Fruit fly (Drosophila melanogaster) whole organism, embryonic: Measurements from ENCODE around the gene CG45544.

Source experiments
- Bdp1 ChIP-seq: fragments of 200-800 bp; sonication (Bioruptor generic); optimal IDR thresholded peaks from 3 replicates; lab custom pipeline; 2016; ENCODE audit warnings: missing biosample characterization, missing genetic modification characterization
- CG1024 ChIP-seq: fragments of 200-800 bp; sonication (Bioruptor generic); IDR thresholded peaks from 2 replicates; pipeline ENCODE4 v1.3.6; 2022; ENCODE audit warnings: missing biosample characterization, missing genetic modification characterization
- CG10654 ChIP-seq: fragments of 200-800 bp; sonication (Bioruptor generic); optimal IDR thresholded peaks from 2 replicates; lab custom pipeline; 2016; ENCODE audit warnings: missing biosample characterization, missing genetic modification characterization
- CG11695 ChIP-seq: fragments of 200-800 bp; sonication (Bioruptor generic); IDR thresholded peaks from 3 replicates; pipeline ENCODE4 v1.3.6; 2022; ENCODE audit warnings: missing biosample characterization, missing genetic modification characterization
- CG12155 ChIP-seq: fragments of 200-800 bp; sonication (Bioruptor generic); optimal IDR thresholded peaks from 3 replicates; lab custom pipeline; 2016; ENCODE audit warnings: missing biosample characterization, missing genetic modification characterization
- CG13624 ChIP-seq: fragments of 200-800 bp; sonication (Bioruptor generic); optimal IDR thresholded peaks from 2 replicates; lab custom pipeline; 2016; ENCODE audit warnings: missing biosample characterization, missing genetic modification characterization
- CG15073 ChIP-seq: fragments of 200-800 bp; sonication (Bioruptor generic); optimal IDR thresholded peaks from 2 replicates; lab custom pipeline; 2016; ENCODE audit warnings: missing biosample characterization, missing genetic modification characterization
- CG1529 ChIP-seq: fragments of 200-800 bp; sonication (Bioruptor generic); optimal IDR thresholded peaks from 3 replicates; lab custom pipeline; 2018; ENCODE audit warnings: missing biosample characterization, missing genetic modification characterization
- CG18476 ChIP-seq: fragments of 200-800 bp; sonication (Bioruptor generic); optimal IDR thresholded peaks from 2 replicates; lab custom pipeline; 2016; ENCODE audit warnings: missing biosample characterization, mild to moderate bottlenecking, missing genetic modification characterization
- CG33213 ChIP-seq: fragments of 200-800 bp; sonication (Bioruptor generic); optimal IDR thresholded peaks from 3 replicates; lab custom pipeline; 2016; ENCODE audit warnings: missing biosample characterization, missing genetic modification characterization
- CG33557 ChIP-seq: fragments of 200-800 bp; sonication (Bioruptor generic); optimal IDR thresholded peaks from 2 replicates; lab custom pipeline; 2019; ENCODE audit warnings: missing biosample characterization, mild to moderate bottlenecking, missing genetic modification characterization, moderate library complexity
- CG4360 ChIP-seq: fragments of 200-800 bp; sonication (Bioruptor generic); IDR thresholded peaks from 2 replicates; pipeline ENCODE4 v1.3.6; 2022; ENCODE audit warnings: missing biosample characterization, missing genetic modification characterization
- CG5953 ChIP-seq: fragments of 200-800 bp; sonication (Bioruptor generic); IDR thresholded peaks from 2 replicates; pipeline ENCODE4 v1.3.6; 2022; ENCODE audit warnings: missing biosample characterization, missing genetic modification characterization
- CG6689 ChIP-seq: fragments of 200-800 bp; sonication (Bioruptor generic); IDR thresholded peaks from 2 replicates; pipeline ENCODE4 v1.3.6; 2022; ENCODE audit warnings: missing biosample characterization, missing genetic modification characterization
- CG8359 ChIP-seq: fragments of 200-800 bp; sonication (Bioruptor generic); optimal IDR thresholded peaks from 2 replicates; lab custom pipeline; 2017; ENCODE audit warnings: missing biosample characterization, mild to moderate bottlenecking, missing genetic modification characterization, borderline replicate concordance
- CG9817 ChIP-seq: fragments of 200-800 bp; sonication (Bioruptor generic); optimal IDR thresholded peaks from 2 replicates; lab custom pipeline; 2018; ENCODE audit warnings: missing biosample characterization, mild to moderate bottlenecking, missing genetic modification characterization, moderate library complexity
- CHES-1-like ChIP-seq: fragments of 200-800 bp; sonication (Bioruptor generic); optimal IDR thresholded peaks from 2 replicates; lab custom pipeline; 2016; ENCODE audit warnings: missing biosample characterization, missing genetic modification characterization
- CTCF ChIP-seq: fragments of 200-800 bp; sonication (Bioruptor generic); optimal IDR thresholded peaks from 2 replicates; lab custom pipeline; 2017; ENCODE audit warnings: missing biosample characterization, mild to moderate bottlenecking, missing genetic modification characterization, moderate library complexity
- HLH3B ChIP-seq: fragments of 200-800 bp; sonication (Bioruptor generic); IDR thresholded peaks from 2 replicates; pipeline ENCODE4 v1.3.6; 2022; ENCODE audit warnings: missing biosample characterization, missing genetic modification characterization
- HLHmδ ChIP-seq: fragments of 200-800 bp; sonication (Bioruptor generic); optimal IDR thresholded peaks from 2 replicates; lab custom pipeline; 2018; ENCODE audit warnings: missing biosample characterization, mild to moderate bottlenecking, missing genetic modification characterization, moderate library complexity
- Jarid2 ChIP-seq: fragments of 200-800 bp; sonication (Bioruptor generic); optimal IDR thresholded peaks from 3 replicates; lab custom pipeline; 2017; ENCODE audit warnings: mild to moderate bottlenecking, missing biosample characterization, missing genetic modification reagents, missing genetic modification characterization
- Kr ChIP-seq: fragments of 200-800 bp; sonication (Bioruptor generic); optimal IDR thresholded peaks from 2 replicates; lab custom pipeline; 2017; ENCODE audit warnings: missing biosample characterization, mild to moderate bottlenecking, missing genetic modification characterization
- Lim3 ChIP-seq: fragments of 200-800 bp; sonication (Bioruptor generic); IDR thresholded peaks from 2 replicates; pipeline ENCODE4 v1.3.6; 2022; ENCODE audit warnings: missing biosample characterization, missing genetic modification characterization
- Rx ChIP-seq: fragments of 200-800 bp; sonication (Bioruptor generic); IDR thresholded peaks from 2 replicates; pipeline ENCODE4 v1.3.6; 2022; ENCODE audit warnings: missing biosample characterization, missing genetic modification characterization
- az2 ChIP-seq: fragments of 200-800 bp; sonication (Bioruptor generic); optimal IDR thresholded peaks from 3 replicates; lab custom pipeline; 2016; ENCODE audit warnings: missing biosample characterization, missing genetic modification characterization
- cato ChIP-seq: fragments of 200-800 bp; sonication (Bioruptor generic); optimal IDR thresholded peaks from 2 replicates; lab custom pipeline; 2016; ENCODE audit warnings: missing biosample characterization, missing genetic modification characterization, borderline replicate concordance
- chinmo ChIP-seq: fragments of 200-800 bp; sonication (Bioruptor generic); IDR thresholded peaks from 4 replicates; pipeline ENCODE4 v1.3.6; 2022; ENCODE audit warnings: missing biosample characterization, missing genetic modification characterization; ENCODE audit not compliant: partially characterized antibody
- cwo ChIP-seq: fragments of 200-800 bp; sonication (Bioruptor generic); optimal IDR thresholded peaks from 3 replicates; lab custom pipeline; 2017; ENCODE audit warnings: missing biosample characterization, missing genetic modification characterization, mild to moderate bottlenecking, moderate library complexity, missing genetic modification reagents
- ind ChIP-seq: fragments of 200-800 bp; sonication (Bioruptor generic); optimal IDR thresholded peaks from 3 replicates; lab custom pipeline; 2016; ENCODE audit warnings: missing biosample characterization, missing genetic modification characterization
- insv ChIP-seq, 2 experiments: fragments of 200-800 bp; sonication (Bioruptor generic); optimal IDR thresholded peaks; 3 replicates each; lab custom pipeline; 2016 to 2018; ENCODE audit warnings: missing biosample characterization in 2 of 2, missing genetic modification characterization in 2 of 2
- kni ChIP-seq: fragments of 200-800 bp; sonication (Bioruptor generic); optimal IDR thresholded peaks from 3 replicates; lab custom pipeline; 2017; ENCODE audit warnings: mild to moderate bottlenecking, missing biosample characterization, missing genetic modification reagents, missing genetic modification characterization
- knrl ChIP-seq: fragments of 200-800 bp; sonication (Bioruptor generic); IDR thresholded peaks from 3 replicates; pipeline ENCODE4 v1.3.6; 2022; ENCODE audit warnings: missing biosample characterization, missing genetic modification characterization; ENCODE audit not compliant: partially characterized antibody
- luna ChIP-seq: fragments of 200-800 bp; sonication (Bioruptor generic); optimal IDR thresholded peaks from 2 replicates; lab custom pipeline; 2016; ENCODE audit warnings: missing biosample characterization, missing genetic modification characterization
- mld ChIP-seq: fragments of 200-800 bp; sonication (Bioruptor generic); IDR thresholded peaks from 3 replicates; pipeline ENCODE4 v1.3.6; 2022; ENCODE audit warnings: missing biosample characterization, missing genetic modification characterization; ENCODE audit not compliant: partially characterized antibody
- nerfin-2 ChIP-seq: fragments of 200-800 bp; sonication (Bioruptor generic); IDR thresholded peaks from 2 replicates; pipeline ENCODE4 v1.3.6; 2022; ENCODE audit warnings: missing biosample characterization, missing genetic modification characterization; ENCODE audit not compliant: partially characterized antibody
- nmo ChIP-seq: fragments of 200-800 bp; sonication (Bioruptor generic); optimal IDR thresholded peaks from 2 replicates; lab custom pipeline; 2018; ENCODE audit warnings: missing biosample characterization, mild to moderate bottlenecking, missing genetic modification characterization, moderate library complexity
- pb ChIP-seq: fragments of 200-800 bp; sonication (Bioruptor generic); optimal IDR thresholded peaks from 3 replicates; lab custom pipeline; 2016; ENCODE audit warnings: missing biosample characterization, missing genetic modification characterization
- peb ChIP-seq: fragments of 200-800 bp; sonication (Bioruptor generic); IDR thresholded peaks from 2 replicates; pipeline ENCODE4 v1.3.6; 2022; ENCODE audit warnings: missing biosample characterization, missing genetic modification characterization
- pho ChIP-seq: fragments of 200-800 bp; sonication (Bioruptor generic); optimal IDR thresholded peaks from 2 replicates; lab custom pipeline; 2016; ENCODE audit warnings: missing biosample characterization, missing genetic modification characterization
- pros ChIP-seq: fragments of 200-800 bp; sonication (Bioruptor generic); optimal IDR thresholded peaks from 3 replicates; lab custom pipeline; 2019; ENCODE audit warnings: missing biosample characterization, mild to moderate bottlenecking, missing genetic modification characterization, moderate library complexity
- sisA ChIP-seq: fragments of 200-800 bp; sonication (Bioruptor generic); IDR thresholded peaks from 2 replicates; pipeline ENCODE4 v1.3.6; 2022; ENCODE audit warnings: missing biosample characterization, missing genetic modification characterization
- sqz ChIP-seq: fragments of 200-800 bp; sonication (Bioruptor generic); optimal IDR thresholded peaks from 3 replicates; lab custom pipeline; 2018; ENCODE audit warnings: missing biosample characterization, mild to moderate bottlenecking, missing genetic modification characterization
- sr ChIP-seq: fragments of 200-800 bp; sonication (Bioruptor generic); IDR thresholded peaks from 3 replicates; pipeline ENCODE4 v1.3.6; 2022; ENCODE audit warnings: missing biosample characterization, missing genetic modification characterization
- stc ChIP-seq: fragments of 200-800 bp; sonication (Bioruptor generic); IDR thresholded peaks from 2 replicates; pipeline ENCODE4 v1.3.6; 2022; ENCODE audit warnings: missing biosample characterization, missing genetic modification characterization
- tap ChIP-seq: fragments of 200-800 bp; optimal IDR thresholded peaks from 3 replicates; lab custom pipeline; 2019; ENCODE audit warnings: missing biosample characterization, mild to moderate bottlenecking, missing genetic modification characterization, moderate library complexity
- tin ChIP-seq: fragments of 200-800 bp; sonication (Bioruptor generic); optimal IDR thresholded peaks from 3 replicates; lab custom pipeline; 2016; ENCODE audit warnings: missing biosample characterization, missing genetic modification characterization
- tio ChIP-seq: fragments of 200-800 bp; sonication (Bioruptor generic); optimal IDR thresholded peaks from 2 replicates; lab custom pipeline; 2017; ENCODE audit warnings: missing biosample characterization, missing genetic modification characterization, inconsistent platforms
- tll ChIP-seq, 2 experiments: fragments of 200-800 bp in 1 of 2; fragments of >200 bp in 1 of 2; sonication (Bioruptor generic) in 1 of 2; optimal IDR thresholded peaks; 2 replicates each; lab custom pipeline; 2017 to 2019; ENCODE audit warnings: missing biosample characterization in 2 of 2, missing genetic modification characterization in 2 of 2, mild to moderate bottlenecking in 1 of 2, moderate library complexity in 1 of 2
- wek ChIP-seq: fragments of 200-800 bp; sonication (Bioruptor generic); optimal IDR thresholded peaks from 3 replicates; lab custom pipeline; 2018; ENCODE audit warnings: missing biosample characterization, mild to moderate bottlenecking, missing genetic modification characterization, moderate library complexity
- wor ChIP-seq: fragments of 200-800 bp; sonication (Bioruptor generic); IDR thresholded peaks from 2 replicates; pipeline ENCODE4 v1.3.6; 2022; ENCODE audit warnings: missing biosample characterization, missing genetic modification characterization

CG45544 gene

dm6 chr3R:29257890-29258691, 1.8 kb downstream of the CG45544 start (continued):
- TF ChIP-seq peb (GFP tag; lab: Robert Waterston, UW) (no peak), cwo (no peak), cato (GFP tag; lab: Kevin White, UChicago) (no peak), stc (GFP tag; lab: Robert Waterston, UW) (no peak), kni (GFP tag; lab: Kevin White, UChicago) (peak; percentile 41), Jarid2 (GFP tag; lab: Kevin White, UChicago) (no peak), CG33213 (GFP tag; lab: Kevin White, UChicago) (no peak), sisA (GFP tag; lab: Robert Waterston, UW) (no peak), CHES-1-like (GFP tag; lab: Kevin White, UChicago) (no peak), CTCF (no peak), CG6689 (no peak), Lim3 (GFP tag; lab: Robert Waterston, UW) (no peak), CG5953 (GFP tag; lab: Robert Waterston, UW) (no peak), Rx (GFP tag; lab: Robert Waterston, UW) (no peak), sqz (GFP tag; lab: Kevin White, UChicago) (no peak), insv (GFP tag; optimal IDR thresholded peaks at IDR 0.05; lab: Kevin White, UChicago) (peak in 1 of 2 experiments; percentile 95), nerfin-2 (no peak), pros (peak; percentile 86), luna (GFP tag; lab: Kevin White, UChicago) (no peak), CG8359 (GFP tag; lab: Kevin White, UChicago) (no peak), CG4360 (no peak), tll (GFP tag; optimal IDR thresholded peaks at IDR 0.05; lab: Kevin White, UChicago) (peak in 1 of 2 experiments; percentile 82), CG12155 (no peak), pho (GFP tag; lab: Kevin White, UChicago) (no peak), HLH3B (GFP tag; lab: Robert Waterston, UW) (no peak), chinmo (GFP tag; lab: Robert Waterston, UW) (no peak), sr (no peak), CG15073 (GFP tag; lab: Kevin White, UChicago) (no peak), Kr (GFP tag; lab: Kevin White, UChicago) (no peak), CG1024 (GFP tag; lab: Robert Waterston, UW) (no peak), wek (GFP tag; lab: Kevin White, UChicago) (no peak), pb (GFP tag; lab: Kevin White, UChicago) (no peak), mld (no peak), CG33557 (GFP tag; lab: Kevin White, UChicago) (no peak), CG10654 (GFP tag; lab: Kevin White, UChicago) (no peak), tin (no peak), tap (tag; lab: Kevin White, UChicago) (no peak), CG13624 (no peak), az2 (no peak), wor (GFP tag; lab: Robert Waterston, UW) (no peak), CG9817 (tag; lab: Kevin White, UChicago) (no peak), CG1529 (GFP tag; lab: Kevin White, UChicago) (no peak), CG11695 (GFP tag; lab: Robert Waterston, UW) (no peak), ind (GFP tag; lab: Kevin White, UChicago) (no peak), Bdp1 (no peak), HLHmδ (GFP tag; lab: Kevin White, UChicago) (no peak), tio (no peak), CG18476 (no peak), nmo (GFP tag; lab: Kevin White, UChicago) (no peak), knrl (GFP tag; lab: Robert Waterston, UW) (no peak)
